Worm (Caenorhabditis elegans) whole organism, L4 larva: Measurements from ENCODE around the gene fbxa-48.

Experiments used
- F26F4.8 ChIP-seq: fragments of 200-800 bp; sonication (Bioruptor generic); conservative IDR thresholded peaks from 2 replicates; pipeline ENCODE4 v1.3.6; 2022; ENCODE audit warnings: missing genetic modification characterization, missing compliant biosample characterization
- F44E2.7 ChIP-seq: fragments of 200-800 bp; sonication (Bioruptor generic); IDR thresholded peaks from 2 replicates; pipeline ENCODE4 v2.1.2; 2022; ENCODE audit warnings: missing genetic modification characterization, missing compliant biosample characterization
- R02D3.7 ChIP-seq: fragments of 150-350 bp; sonication (generic microtip); optimal IDR thresholded peaks from 3 replicates; lab custom pipeline; 2014; ENCODE audit warnings: missing biosample characterization, missing genetic modification characterization
- Y5F2A.4 ChIP-seq: fragments of 200-800 bp; sonication (Bioruptor generic); optimal IDR thresholded peaks from 2 replicates; lab custom pipeline; 2018; ENCODE audit warnings: mild to moderate bottlenecking, missing genetic modification characterization, missing compliant biosample characterization
- Y75B8A.6 ChIP-seq: fragments of 200-800 bp; sonication (Bioruptor generic); IDR thresholded peaks from 2 replicates; pipeline ENCODE4 v1.3.6; 2022; ENCODE audit warnings: missing genetic modification reagents, missing genetic modification characterization, missing compliant biosample characterization
- ZK546.5 ChIP-seq, 2 experiments: sonication (generic microtip); optimal IDR thresholded peaks; 2 replicates each; lab custom pipeline; 2017; ENCODE audit warnings: missing biosample characterization in 2 of 2, missing genetic modification characterization in 2 of 2
- aly-2 ChIP-seq: sonication (generic microtip); optimal IDR thresholded peaks from 2 replicates; lab custom pipeline; 2018; ENCODE audit warnings: missing biosample characterization, missing genetic modification characterization
- ama-1 ChIP-seq: fragments of 150-350 bp; optimal IDR thresholded peaks from 2 replicates; lab custom pipeline; 2014; ENCODE audit warnings: inconsistent platforms, mixed read lengths
- ctbp-1 ChIP-seq: fragments of 200-800 bp; sonication (Bioruptor generic); IDR thresholded peaks from 2 replicates; pipeline ENCODE4 v1.3.6; 2022; ENCODE audit warnings: missing genetic modification reagents, missing genetic modification characterization, missing compliant biosample characterization
- daf-16 ChIP-seq, 3 experiments: sonication (generic microtip); optimal IDR thresholded peaks; 2 replicates each; lab custom pipeline; 2016 to 2017; ENCODE audit warnings: missing genetic modification characterization in 3 of 3, missing genetic modification reagents in 3 of 3, mild to moderate bottlenecking in 2 of 3, missing compliant biosample characterization in 2 of 3, missing biosample characterization in 1 of 3, moderate library complexity in 1 of 3
- daf-19 ChIP-seq: fragments of 200-800 bp; sonication (Bioruptor generic); conservative IDR thresholded peaks from 2 replicates; pipeline ENCODE4 v1.3.6; 2022; ENCODE audit warnings: missing genetic modification characterization, missing compliant biosample characterization
- dmd-9 ChIP-seq: fragments of 200-800 bp; sonication (Bioruptor generic); IDR thresholded peaks from 2 replicates; pipeline ENCODE4 v1.3.6; 2022; ENCODE audit warnings: missing genetic modification reagents, missing genetic modification characterization, missing compliant biosample characterization
- dpl-1 ChIP-seq: fragments of 150-350 bp; optimal IDR thresholded peaks from 2 replicates; lab custom pipeline; 2014; ENCODE audit warnings: missing biosample characterization, missing genetic modification reagents, missing genetic modification characterization
- egl-43 ChIP-seq: fragments of 200-800 bp; sonication (Bioruptor generic); IDR thresholded peaks from 2 replicates; pipeline ENCODE4 v1.3.6; 2022; ENCODE audit warnings: missing genetic modification reagents, missing genetic modification characterization, missing compliant biosample characterization
- fkh-10 ChIP-seq: fragments of 150-350 bp; optimal IDR thresholded peaks from 2 replicates; lab custom pipeline; 2014; ENCODE audit warnings: missing biosample characterization, missing genetic modification reagents, missing genetic modification characterization
- gei-8 ChIP-seq: fragments of 200-800 bp; sonication (Bioruptor generic); optimal IDR thresholded peaks from 2 replicates; lab custom pipeline; 2018; ENCODE audit warnings: mild to moderate bottlenecking, missing genetic modification characterization, missing compliant biosample characterization
- hlh-30 ChIP-seq: sonication (generic microtip); optimal IDR thresholded peaks from 2 replicates; lab custom pipeline; 2017; ENCODE audit warnings: antibody characterized with exemption, mild to moderate bottlenecking, missing genetic modification characterization, missing compliant biosample characterization; ENCODE audit not compliant: insufficient read depth
- jun-1 ChIP-seq: fragments of 150-350 bp; optimal IDR thresholded peaks from 2 replicates; lab custom pipeline; 2014; ENCODE audit warnings: missing biosample characterization, missing genetic modification reagents, missing genetic modification characterization
- lin-13 ChIP-seq: fragments of 150-350 bp; optimal IDR thresholded peaks from 2 replicates; lab custom pipeline; 2014; ENCODE audit warnings: missing biosample characterization, missing genetic modification reagents, missing genetic modification characterization
- lin-15B ChIP-seq: fragments of 150-350 bp; sonication (generic microtip); optimal IDR thresholded peaks from 3 replicates; lab custom pipeline; 2014; ENCODE audit warnings: missing biosample characterization, missing genetic modification characterization
- lin-38 ChIP-seq: fragments of 200-800 bp; sonication (Bioruptor generic); IDR thresholded peaks from 2 replicates; pipeline ENCODE4 v1.3.6; 2022; ENCODE audit warnings: missing genetic modification reagents, missing genetic modification characterization, missing compliant biosample characterization
- lir-3 ChIP-seq: sonication (generic microtip); optimal IDR thresholded peaks from 2 replicates; lab custom pipeline; 2016; ENCODE audit warnings: mild to moderate bottlenecking, missing genetic modification characterization, missing compliant biosample characterization
- mes-2 ChIP-seq: sonication (generic microtip); optimal IDR thresholded peaks from 2 replicates; lab custom pipeline; 2016; ENCODE audit warnings: missing genotype, mild to moderate bottlenecking, missing genetic modification characterization, missing compliant biosample characterization; ENCODE audit not compliant: poor library complexity, severe bottlenecking
- nhr-102 ChIP-seq: sonication (generic microtip); optimal IDR thresholded peaks from 2 replicates; lab custom pipeline; 2016; ENCODE audit warnings: mild to moderate bottlenecking, missing genetic modification characterization, moderate library complexity, missing compliant biosample characterization
- nhr-11 ChIP-seq: fragments of 150-350 bp; optimal IDR thresholded peaks from 2 replicates; lab custom pipeline; 2014; ENCODE audit warnings: missing biosample characterization, missing genetic modification characterization
- nhr-111 ChIP-seq: fragments of 200-800 bp; sonication (Bioruptor generic); optimal IDR thresholded peaks from 2 replicates; lab custom pipeline; 2018; ENCODE audit warnings: mild to moderate bottlenecking, missing genetic modification characterization, missing compliant biosample characterization
- nhr-237 ChIP-seq: sonication (generic microtip); optimal IDR thresholded peaks from 2 replicates; lab custom pipeline; 2017; ENCODE audit warnings: missing biosample characterization, missing genetic modification characterization
- nhr-28 ChIP-seq: fragments of 150-350 bp; optimal IDR thresholded peaks from 2 replicates; lab custom pipeline; 2014; ENCODE audit warnings: missing biosample characterization, missing genetic modification characterization
- php-3 ChIP-seq: fragments of 200-800 bp; sonication (Bioruptor generic); IDR thresholded peaks from 2 replicates; pipeline ENCODE4 v1.3.6; 2022; ENCODE audit warnings: missing genetic modification reagents, missing genetic modification characterization, missing compliant biosample characterization
- snpc-1.2 ChIP-seq: fragments of 200-800 bp; sonication (Bioruptor generic); IDR thresholded peaks from 2 replicates; pipeline ENCODE4 v1.3.6; 2022; ENCODE audit warnings: missing genetic modification reagents, missing genetic modification characterization, missing compliant biosample characterization
- snpc-4 ChIP-seq: fragments of 150-350 bp; optimal IDR thresholded peaks from 2 replicates; lab custom pipeline; 2014; ENCODE audit warnings: missing biosample characterization, missing genetic modification characterization
- spr-3 ChIP-seq: fragments of 200-800 bp; sonication (Bioruptor generic); optimal IDR thresholded peaks from 2 replicates; lab custom pipeline; 2018; ENCODE audit warnings: mild to moderate bottlenecking, missing genetic modification characterization, missing compliant biosample characterization
- tag-97 ChIP-seq: fragments of 200-800 bp; sonication (Bioruptor generic); IDR thresholded peaks from 2 replicates; pipeline ENCODE4 v1.3.6; 2022; ENCODE audit warnings: missing genetic modification characterization, missing compliant biosample characterization
- unc-39 ChIP-seq: sonication (generic microtip); optimal IDR thresholded peaks from 2 replicates; lab custom pipeline; 2017; ENCODE audit warnings: missing biosample characterization, missing genetic modification characterization
- zfp-2 ChIP-seq: sonication (generic microtip); optimal IDR thresholded peaks from 2 replicates; lab custom pipeline; 2016; ENCODE audit warnings: mild to moderate bottlenecking, missing genetic modification characterization, missing compliant biosample characterization
- zfp-3 ChIP-seq: fragments of 200-800 bp; sonication (Bioruptor generic); conservative IDR thresholded peaks from 2 replicates; pipeline ENCODE4 v1.3.6; 2022; ENCODE audit warnings: missing genetic modification reagents, missing genetic modification characterization, missing compliant biosample characterization
- ztf-7 ChIP-seq: fragments of 150-350 bp; optimal IDR thresholded peaks from 2 replicates; lab custom pipeline; 2014; ENCODE audit warnings: missing biosample characterization, missing genetic modification characterization

The fbxa-48 gene

DNA sequence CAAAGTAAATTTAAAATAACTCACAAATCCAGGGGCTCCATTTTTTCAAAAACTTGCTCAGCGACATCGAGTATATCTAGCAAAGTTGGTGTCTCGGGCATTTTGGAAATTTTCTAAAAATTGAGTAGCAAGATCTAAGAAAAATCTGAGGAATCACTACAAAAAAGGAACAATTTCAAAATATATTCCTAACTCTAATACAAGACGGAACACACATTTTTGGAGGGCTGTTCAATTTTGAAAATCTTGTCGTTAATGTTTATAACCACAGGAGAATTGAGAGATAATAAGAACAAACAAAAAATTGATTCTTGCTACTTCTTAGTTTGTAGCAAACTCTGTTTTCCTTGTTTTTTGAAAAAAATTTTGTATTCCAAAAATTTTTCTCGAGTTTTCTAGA, 39.6 kb downstream of the fbxa-48 start, which contains the start of gene fbxa-47:
TSS of gene fbxa-47 (minus strand) at position 101 of the 400 bp plus-strand sequence.
- no peak for TF ChIP-seq jun-1 (tag; lab: Kevin White, UChicago)
- TF ChIP-seq aly-2 (tag; lab: Kevin White, UChicago): no peak
- no peak for TF ChIP-seq zfp-2
- TF ChIP-seq ZK546.5 (tag; optimal IDR thresholded peaks at IDR 0.05; lab: Kevin White, UChicago): no peak
- no peak for TF ChIP-seq nhr-28 (tag; lab: Kevin White, UChicago)
- TF ChIP-seq unc-39 (tag; lab: Kevin White, UChicago): no peak
- TF ChIP-seq fkh-10 (GFP tag; lab: Kevin White, UChicago): no peak
- no peak for TF ChIP-seq hlh-30 (tag; lab: Kevin White, UChicago)
- TF ChIP-seq gei-8 (GFP tag; lab: Kevin White, UChicago): no peak
- no peak for TF ChIP-seq F44E2.7
- TF ChIP-seq Y5F2A.4: no peak
- TF ChIP-seq snpc-1.2: no peak
- TF ChIP-seq ztf-7 (tag; lab: Kevin White, UChicago): no peak
- no peak for TF ChIP-seq spr-3

DNA sequence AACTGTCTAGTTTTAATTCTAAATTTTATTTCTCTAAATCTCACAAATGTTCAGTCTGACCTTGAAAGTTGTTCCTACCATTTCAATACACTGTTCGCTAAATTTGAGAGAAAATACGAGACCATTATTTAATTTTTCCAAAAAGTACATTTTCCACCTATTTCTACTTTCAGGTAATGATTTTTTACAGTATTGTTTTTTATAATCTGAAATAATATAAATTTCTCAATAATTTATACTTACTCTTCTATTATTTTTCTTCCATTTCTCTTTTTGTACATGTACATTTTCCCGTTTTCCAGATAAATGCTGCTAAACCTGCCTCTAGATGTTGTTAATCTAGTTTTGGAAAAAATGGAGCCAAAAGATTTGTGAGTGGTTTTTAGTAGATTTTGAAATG, 44.6 kb downstream of the fbxa-48 start, which contains the start of gene fbxa-62:
TSS of gene fbxa-62 (plus strand) at position 301 of the 400 bp plus-strand sequence.
- TF ChIP-seq dpl-1 (no peak), egl-43 (no peak), R02D3.7 (tag; lab: Kevin White, UChicago) (no peak), tag-97 (GFP tag; lab: Robert Waterston, UW) (no peak), daf-16 (GFP tag; optimal IDR thresholded peaks at IDR 0.05; lab: Kevin White, UChicago) (no peak), daf-16 (tag; optimal IDR thresholded peaks at IDR 0.05; lab: Kevin White, UChicago) (no peak), ama-1 (lab: Kevin White, UChicago) (no peak), ctbp-1 (GFP tag; lab: Robert Waterston, UW) (no peak), dmd-9 (no peak), lin-13 (no peak), lir-3 (no peak), daf-19 (GFP tag; lab: Robert Waterston, UW) (no peak), nhr-11 (tag; lab: Kevin White, UChicago) (no peak), unc-39 (tag; lab: Kevin White, UChicago) (no peak), F26F4.8 (GFP tag; lab: Robert Waterston, UW) (no peak), snpc-4 (tag; lab: Kevin White, UChicago) (no peak), lin-15B (tag; lab: Kevin White, UChicago) (no peak), Y75B8A.6 (GFP tag; lab: Robert Waterston, UW) (no peak), ZK546.5 (tag; optimal IDR thresholded peaks at IDR 0.05; lab: Kevin White, UChicago) (no peak)

DNA sequence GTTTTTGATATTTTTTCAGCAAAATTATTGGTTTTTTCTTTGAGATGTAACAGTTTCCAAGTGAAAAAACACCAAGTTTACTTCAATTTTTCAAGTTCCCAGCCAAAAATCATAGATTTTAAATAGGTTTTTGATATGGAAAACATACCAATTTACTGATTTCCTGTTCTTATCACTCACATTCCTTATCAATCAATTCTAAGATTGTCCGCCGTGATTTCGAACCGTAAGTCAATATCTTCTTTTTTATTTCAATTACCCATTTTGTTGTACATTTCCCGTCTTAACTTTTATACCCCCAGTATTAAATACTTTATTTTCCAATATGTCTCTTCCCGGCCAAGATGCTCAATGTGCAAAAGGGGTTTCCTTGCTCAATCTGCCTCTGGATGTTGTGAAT, 47.5 kb downstream of the fbxa-48 start, which contains the start of gene fbxa-38:
TSS of gene fbxa-38 (plus strand) at position 195 of the 400 bp plus-strand sequence.
- TF ChIP-seq F26F4.8 (GFP tag; lab: Robert Waterston, UW) (no peak), nhr-102 (tag; lab: Kevin White, UChicago) (no peak), gei-8 (GFP tag; lab: Kevin White, UChicago) (no peak), php-3 (GFP tag; lab: Robert Waterston, UW) (no peak), zfp-3 (GFP tag; lab: Robert Waterston, UW) (no peak), lin-38 (no peak), zfp-2 (no peak), nhr-111 (GFP tag; lab: Kevin White, UChicago) (no peak), nhr-28 (tag; lab: Kevin White, UChicago) (no peak), mes-2 (tag; lab: Kevin White, UChicago) (no peak), nhr-237 (tag; lab: Kevin White, UChicago) (no peak)
